Worm (Caenorhabditis elegans): Measurements from ENCODE around the gene lin-52.

Gene lin-52

ce11 chrIII:9783133-9783590, 41.4 kb downstream of the lin-52 start (continued):
- TF ChIP-seq ZK546.5 (tag; optimal IDR thresholded peaks at IDR 0.05) (no peak), Y55F3AM.14 (GFP tag; optimal IDR thresholded peaks at IDR 0.05) (no peak), crh-2 (tag; optimal IDR thresholded peaks at IDR 0.05) (peak; percentile 45)

- TF ChIP-seq unc-55 (GFP tag; optimal IDR thresholded peaks at IDR 0.05) (no peak), ztf-1 (GFP tag; conservative IDR thresholded peaks at IDR 0.05) (no peak), egl-27 (tag; optimal IDR thresholded peaks at IDR 0.05) (no peak), nhr-237 (tag; optimal IDR thresholded peaks at IDR 0.05) (no peak), nhr-23 (tag; optimal IDR thresholded peaks at IDR 0.05) (no peak)
Measured at ce11 chrIII:9782483-9783081, 42.0 kb downstream of the lin-52 start, which contains the start of gene R10E11.6. Gene R10E11.6, plus strand, starts transcription at chrIII:9783006.

- TF ChIP-seq unc-62 (GFP tag; optimal IDR thresholded peaks at IDR 0.05) = no peak
- TF ChIP-seq elt-1 (tag; optimal IDR thresholded peaks at IDR 0.05) = no peak
- no peak for TF ChIP-seq nhr-12 (tag; optimal IDR thresholded peaks at IDR 0.05)
- TF ChIP-seq unc-55 (GFP tag; optimal IDR thresholded peaks at IDR 0.05) = no peak
- TF ChIP-seq dmd-4 (tag; optimal IDR thresholded peaks at IDR 0.05) = no peak
- TF ChIP-seq sma-3 (GFP tag; optimal IDR thresholded peaks at IDR 0.05) = peak; percentile 15
- TF ChIP-seq nhr-77 (tag; optimal IDR thresholded peaks at IDR 0.05) = no peak
- TF ChIP-seq fos-1 (tag; optimal IDR thresholded peaks at IDR 0.05) = peak; percentile 29
- TF ChIP-seq Y55F3AM.14 (GFP tag; optimal IDR thresholded peaks at IDR 0.05) = no peak
- TF ChIP-seq nhr-129 (tag; optimal IDR thresholded peaks at IDR 0.05) = peak; percentile 1
- TF ChIP-seq aly-2 (tag; optimal IDR thresholded peaks at IDR 0.05) = no peak
- TF ChIP-seq skn-1 (tag; optimal IDR thresholded peaks at IDR 0.05) = no peak
- peak; percentile 22 for TF ChIP-seq lin-11 (tag; optimal IDR thresholded peaks at IDR 0.05)
- no peak for TF ChIP-seq nhr-237 (tag; optimal IDR thresholded peaks at IDR 0.05)
- TF ChIP-seq snpc-4 (tag; optimal IDR thresholded peaks at IDR 0.05) = no peak
- no peak for TF ChIP-seq nhr-25 (tag; optimal IDR thresholded peaks at IDR 0.05)
Measured at ce11 chrIII:9782011-9782436, 42.5 kb downstream of the lin-52 start, which contains the start of gene vha-2. Gene vha-2, plus strand, starts transcription at chrIII:9782164.

- TF ChIP-seq unc-55 (GFP tag; optimal IDR thresholded peaks at IDR 0.05) (peak; percentile 97), unc-39 (tag; optimal IDR thresholded peaks at IDR 0.05) (no peak), sem-4 (tag; optimal IDR thresholded peaks at IDR 0.05) (no peak), ztf-4 (tag; optimal IDR thresholded peaks at IDR 0.05) (peak; percentile 65), crh-2 (tag; optimal IDR thresholded peaks at IDR 0.05) (peak; percentile 95), skn-1 (tag; optimal IDR thresholded peaks at IDR 0.05) (no peak), lsy-2 (tag; optimal IDR thresholded peaks at IDR 0.05) (peak; percentile 78 to 94), unc-62 (GFP tag; optimal IDR thresholded peaks at IDR 0.05) (no peak), ceh-82 (tag; optimal IDR thresholded peaks at IDR 0.05) (peak; percentile 55), ztf-11 (tag; optimal IDR thresholded peaks at IDR 0.05) (no peak), nhr-21 (tag; optimal IDR thresholded peaks at IDR 0.05) (peak; percentile 81), mbf-1 (tag; optimal IDR thresholded peaks at IDR 0.05) (no peak), ZK546.5 (tag; optimal IDR thresholded peaks at IDR 0.05) (peak; percentile 42), nhr-11 (tag; optimal IDR thresholded peaks at IDR 0.05) (no peak), gmeb-1 (tag; optimal IDR thresholded peaks at IDR 0.05) (peak; percentile 79), sma-3 (GFP tag; optimal IDR thresholded peaks at IDR 0.05) (peak; percentile 83), mab-5 (tag; optimal IDR thresholded peaks at IDR 0.05) (peak; percentile 43), mdl-1 (tag; optimal IDR thresholded peaks at IDR 0.05) (peak in 1 of 2 experiments; percentile 41), nhr-10 (tag; optimal IDR thresholded peaks at IDR 0.05) (no peak), peb-1 (tag; optimal IDR thresholded peaks at IDR 0.05) (no peak), Y55F3AM.14 (GFP tag; optimal IDR thresholded peaks at IDR 0.05) (no peak), blmp-1 (tag; optimal IDR thresholded peaks at IDR 0.05; ENCODE audit: insufficient read depth) (peak; percentile 56), elt-1 (tag; optimal IDR thresholded peaks at IDR 0.05) (no peak), ceh-16 (tag; optimal IDR thresholded peaks at IDR 0.05) (no peak), C34F6.9 (tag; optimal IDR thresholded peaks at IDR 0.05) (peak; percentile 98), F13H6.1 (tag; optimal IDR thresholded peaks at IDR 0.05) (peak; percentile 74), lin-13 (GFP tag; optimal IDR thresholded peaks at IDR 0.05) (peak; percentile 85), R02D3.7 (tag; optimal IDR thresholded peaks at IDR 0.05) (peak; percentile 11), snpc-4 (tag; optimal IDR thresholded peaks at IDR 0.05) (peak; percentile 53), alr-1 (tag; optimal IDR thresholded peaks at IDR 0.05) (no peak), lin-39 (tag; optimal IDR thresholded peaks at IDR 0.05) (no peak), aly-2 (tag; optimal IDR thresholded peaks at IDR 0.05) (no peak), dmd-4 (tag; optimal IDR thresholded peaks at IDR 0.05) (no peak), ztf-1 (GFP tag; conservative IDR thresholded peaks at IDR 0.05) (no peak), nhr-12 (tag; optimal IDR thresholded peaks at IDR 0.05) (no peak), lin-11 (tag; optimal IDR thresholded peaks at IDR 0.05) (peak; percentile 67), nhr-129 (tag; optimal IDR thresholded peaks at IDR 0.05) (peak; percentile 88), nhr-25 (tag; optimal IDR thresholded peaks at IDR 0.05) (peak; percentile 75)
Measured at ce11 chrIII:9780665-9781304, 43.8 kb downstream of the lin-52 start, which contains the start of gene vha-1. Gene vha-1, plus strand, starts transcription at chrIII:9781254.
